Worm (Caenorhabditis elegans) whole organism, late embryonic: Measurements from ENCODE around the gene K01A12.3.

ENCODE experiments used
- ceh-31 ChIP-seq: sonication (generic microtip); optimal IDR thresholded peaks from 2 replicates; lab custom pipeline; 2016; ENCODE audit warnings: missing genetic modification characterization, missing compliant biosample characterization
- lim-6 ChIP-seq: sonication (generic microtip); optimal IDR thresholded peaks from 2 replicates; lab custom pipeline; 2016; ENCODE audit warnings: missing genetic modification characterization, missing compliant biosample characterization
- madf-2 ChIP-seq: sonication (generic microtip); optimal IDR thresholded peaks from 2 replicates; lab custom pipeline; 2017; ENCODE audit warnings: missing genetic modification characterization, missing compliant biosample characterization
- nhr-11 ChIP-seq: fragments of 150-350 bp; optimal IDR thresholded peaks from 2 replicates; lab custom pipeline; 2014; ENCODE audit warnings: missing biosample characterization, missing genetic modification characterization
- pha-4 ChIP-seq: fragments of 150-350 bp; optimal IDR thresholded peaks from 2 replicates; lab custom pipeline; 2018; ENCODE audit warnings: missing biosample characterization, missing genetic modification reagents, missing genetic modification characterization

DNA sequence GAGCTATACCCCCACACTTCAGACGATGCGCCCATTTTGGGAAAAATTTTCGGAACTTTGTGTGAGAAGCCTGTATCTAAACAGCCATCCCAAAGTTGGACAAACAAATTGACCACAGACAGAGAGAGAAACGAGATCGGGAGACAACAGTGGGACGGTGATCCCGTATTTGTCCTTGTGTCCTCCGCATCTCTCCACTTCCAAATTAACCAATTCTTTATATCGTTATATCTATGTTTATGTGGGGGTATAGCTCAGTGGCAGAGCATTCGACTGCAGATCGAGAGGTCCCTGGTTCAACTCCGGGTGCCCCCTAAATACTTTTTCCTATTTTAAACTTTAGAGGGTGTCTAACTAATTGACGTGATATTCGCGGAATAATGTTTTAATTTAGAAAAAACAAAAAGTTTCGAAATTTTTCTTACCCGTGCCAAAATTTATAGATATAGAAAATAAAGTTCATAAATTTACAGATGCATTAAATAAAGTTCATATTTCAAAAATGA lies 13.7 kb upstream of the K01A12.3 start:
- no peak for TF ChIP-seq nhr-11 (tag; lab: Kevin White, UChicago)
- no peak for TF ChIP-seq lim-6
- TF ChIP-seq pha-4 (tag; lab: Kevin White, UChicago): no peak
- TF ChIP-seq ceh-31 (tag; lab: Kevin White, UChicago): no peak
- TF ChIP-seq madf-2 (tag; lab: Kevin White, UChicago): no peak
